Fruit fly (Drosophila melanogaster) whole organism, embryonic: ENCODE results near the gene Ripalpha.

Source experiments
- Bgb ChIP-seq: fragments of 200-800 bp; sonication (Bioruptor generic); IDR thresholded peaks from 2 replicates; pipeline ENCODE4 v1.3.6; 2022; ENCODE audit warnings: missing biosample characterization, missing genetic modification characterization; ENCODE audit not compliant: partially characterized antibody
- Blimp-1 ChIP-seq: fragments of 200-800 bp; sonication (Bioruptor generic); optimal IDR thresholded peaks from 3 replicates; lab custom pipeline; 2018; ENCODE audit warnings: missing biosample characterization, missing genetic modification characterization, mild to moderate bottlenecking, moderate library complexity, missing genetic modification reagents
- CG10366 ChIP-seq: fragments of 200-800 bp; sonication (Bioruptor generic); IDR thresholded peaks from 2 replicates; pipeline ENCODE4 v1.3.6; 2022; ENCODE audit warnings: missing biosample characterization, missing genetic modification characterization
- CG11560 ChIP-seq: fragments of 200-800 bp; sonication (Bioruptor generic); IDR thresholded peaks from 3 replicates; pipeline ENCODE4 v1.3.6; 2022; ENCODE audit warnings: missing biosample characterization, missing genetic modification characterization
- CG11696 ChIP-seq: fragments of 200-800 bp; sonication (Bioruptor generic); IDR thresholded peaks from 2 replicates; pipeline ENCODE4 v1.3.6; 2022; ENCODE audit warnings: missing biosample characterization, missing genetic modification characterization
- CG12744 ChIP-seq: fragments of 200-800 bp; sonication (Bioruptor generic); optimal IDR thresholded peaks from 2 replicates; lab custom pipeline; 2016; ENCODE audit warnings: missing biosample characterization, missing genetic modification characterization
- CG12942 ChIP-seq: fragments of 200-800 bp; sonication (Bioruptor generic); optimal IDR thresholded peaks from 3 replicates; lab custom pipeline; 2016; ENCODE audit warnings: missing biosample characterization, missing genetic modification characterization
- CG13894 ChIP-seq: fragments of 200-800 bp; sonication (Bioruptor generic); optimal IDR thresholded peaks from 3 replicates; lab custom pipeline; 2018; ENCODE audit warnings: missing biosample characterization, mild to moderate bottlenecking, missing genetic modification characterization, moderate library complexity
- CG15696 ChIP-seq: fragments of 200-800 bp; sonication (Bioruptor generic); optimal IDR thresholded peaks from 2 replicates; lab custom pipeline; 2019; ENCODE audit warnings: missing biosample characterization, mild to moderate bottlenecking, missing genetic modification characterization, moderate library complexity
- CG2116 ChIP-seq: fragments of 200-800 bp; sonication (Bioruptor generic); optimal IDR thresholded peaks from 3 replicates; lab custom pipeline; 2018; ENCODE audit warnings: missing biosample characterization, mild to moderate bottlenecking, missing genetic modification characterization
- CG2875 ChIP-seq: fragments of 200-800 bp; sonication (Bioruptor generic); optimal IDR thresholded peaks from 2 replicates; lab custom pipeline; 2017; ENCODE audit warnings: missing biosample characterization, mild to moderate bottlenecking, missing genetic modification characterization, missing genetic modification reagents
- CG32772 ChIP-seq: fragments of 200-800 bp; sonication (Bioruptor generic); IDR thresholded peaks from 2 replicates; pipeline ENCODE4 v1.3.6; 2022; ENCODE audit warnings: missing biosample characterization, missing genetic modification characterization
- CG34376 ChIP-seq: fragments of 200-800 bp; sonication (Bioruptor generic); optimal IDR thresholded peaks from 2 replicates; lab custom pipeline; 2018; ENCODE audit warnings: missing biosample characterization, mild to moderate bottlenecking, missing genetic modification characterization
- CG4282 ChIP-seq: fragments of 200-800 bp; sonication (Bioruptor generic); optimal IDR thresholded peaks from 2 replicates; lab custom pipeline; 2016; ENCODE audit warnings: missing biosample characterization, missing genetic modification characterization
- CG6854 ChIP-seq: fragments of 200-800 bp; sonication (Bioruptor generic); optimal IDR thresholded peaks from 3 replicates; lab custom pipeline; 2017; ENCODE audit warnings: missing biosample characterization, mild to moderate bottlenecking, missing genetic modification characterization
- CG7745 ChIP-seq: fragments of 200-800 bp; sonication (Bioruptor generic); optimal IDR thresholded peaks from 2 replicates; lab custom pipeline; 2018; ENCODE audit warnings: missing biosample characterization, mild to moderate bottlenecking, missing genetic modification characterization, moderate library complexity
- CG7963 ChIP-seq: fragments of 200-800 bp; sonication (Bioruptor generic); IDR thresholded peaks from 3 replicates; pipeline ENCODE4 v1.3.6; 2022; ENCODE audit warnings: missing biosample characterization, missing genetic modification characterization; ENCODE audit not compliant: partially characterized antibody
- D19B ChIP-seq: fragments of 200-800 bp; sonication (Bioruptor generic); optimal IDR thresholded peaks from 2 replicates; lab custom pipeline; 2017; ENCODE audit warnings: missing biosample characterization, mild to moderate bottlenecking, missing genetic modification characterization
- Eip74EF ChIP-seq, 2 experiments: fragments of 200-800 bp in 1 of 2; fragments of >200 bp in 1 of 2; sonication (Bioruptor generic) in 1 of 2; optimal IDR thresholded peaks; 2 replicates each; lab custom pipeline; 2017 to 2019; ENCODE audit warnings: missing biosample characterization in 2 of 2, missing genetic modification characterization in 2 of 2, mild to moderate bottlenecking in 1 of 2, moderate library complexity in 1 of 2
- Fer3 ChIP-seq: fragments of 200-800 bp; sonication (Bioruptor generic); optimal IDR thresholded peaks from 2 replicates; lab custom pipeline; 2018; ENCODE audit warnings: missing biosample characterization, mild to moderate bottlenecking, missing genetic modification characterization, moderate library complexity
- GATAe ChIP-seq: fragments of 200-800 bp; sonication (Bioruptor generic); conservative IDR thresholded peaks from 2 replicates; pipeline ENCODE4 v1.3.6; 2022; ENCODE audit warnings: missing biosample characterization, missing genetic modification characterization
- HLH54F ChIP-seq: fragments of 200-800 bp; sonication (Bioruptor generic); optimal IDR thresholded peaks from 3 replicates; lab custom pipeline; 2016; ENCODE audit warnings: missing biosample characterization, missing genetic modification characterization
- Lpt ChIP-seq: fragments of >200 bp; optimal IDR thresholded peaks from 2 replicates; lab custom pipeline; 2018; ENCODE audit warnings: missing biosample characterization, missing genetic modification characterization
- Opbp ChIP-seq: fragments of 200-800 bp; sonication (Bioruptor generic); IDR thresholded peaks from 3 replicates; pipeline ENCODE4 v1.3.6; 2022; ENCODE audit warnings: missing biosample characterization, missing genetic modification characterization; ENCODE audit not compliant: partially characterized antibody
- Six4 ChIP-seq: fragments of 200-800 bp; sonication (Bioruptor generic); optimal IDR thresholded peaks from 2 replicates; lab custom pipeline; 2016; ENCODE audit warnings: missing biosample characterization, missing genetic modification characterization
- Spps ChIP-seq: fragments of 200-800 bp; sonication (Bioruptor generic); optimal IDR thresholded peaks from 2 replicates; lab custom pipeline; 2018; ENCODE audit warnings: missing biosample characterization, mild to moderate bottlenecking, missing genetic modification characterization
- bab2 ChIP-seq: fragments of 200-800 bp; sonication (Bioruptor generic); optimal IDR thresholded peaks from 2 replicates; lab custom pipeline; 2016; ENCODE audit warnings: missing biosample characterization, missing genetic modification characterization
- bbx ChIP-seq: fragments of 200-800 bp; sonication (Bioruptor generic); IDR thresholded peaks from 2 replicates; pipeline ENCODE4 v1.3.6; 2022; ENCODE audit warnings: missing biosample characterization, missing genetic modification characterization; ENCODE audit not compliant: partially characterized antibody
- crol ChIP-seq: fragments of 200-800 bp; sonication (Bioruptor generic); IDR thresholded peaks from 2 replicates; pipeline ENCODE4 v1.3.6; 2022; ENCODE audit warnings: missing biosample characterization, missing genetic modification characterization
- da ChIP-seq: fragments of 200-800 bp; sonication (Bioruptor generic); optimal IDR thresholded peaks from 2 replicates; lab custom pipeline; 2016; ENCODE audit warnings: missing biosample characterization, missing genetic modification characterization
- dmrt11E ChIP-seq: fragments of 200-800 bp; sonication (Bioruptor generic); optimal IDR thresholded peaks from 3 replicates; lab custom pipeline; 2018; ENCODE audit warnings: missing biosample characterization, mild to moderate bottlenecking, missing genetic modification characterization, moderate library complexity
- hb ChIP-seq: fragments of 200-800 bp; sonication (Bioruptor generic); IDR thresholded peaks from 3 replicates; pipeline ENCODE4 v1.3.6; 2022; ENCODE audit warnings: missing biosample characterization, missing genetic modification characterization; ENCODE audit not compliant: partially characterized antibody
- her ChIP-seq: fragments of 200-800 bp; sonication (Bioruptor generic); optimal IDR thresholded peaks from 2 replicates; lab custom pipeline; 2016; ENCODE audit warnings: missing biosample characterization, missing genetic modification characterization
- lab ChIP-seq: fragments of 200-800 bp; sonication (Bioruptor generic); optimal IDR thresholded peaks from 3 replicates; lab custom pipeline; 2017; ENCODE audit warnings: missing biosample characterization, missing genetic modification characterization, mild to moderate bottlenecking, moderate library complexity, missing genetic modification reagents
- lola ChIP-seq, 3 experiments: fragments of >200 bp in 2 of 3; fragments of 200-800 bp in 1 of 3; sonication (Bioruptor generic) in 1 of 3; optimal IDR thresholded peaks; 2 replicates each; lab custom pipeline; 2017 to 2019; ENCODE audit warnings: missing biosample characterization in 3 of 3, missing genetic modification characterization in 3 of 3, mild to moderate bottlenecking in 1 of 3, moderate library complexity in 1 of 3
- nmo ChIP-seq: fragments of 200-800 bp; sonication (Bioruptor generic); optimal IDR thresholded peaks from 2 replicates; lab custom pipeline; 2018; ENCODE audit warnings: missing biosample characterization, mild to moderate bottlenecking, missing genetic modification characterization, moderate library complexity
- peb ChIP-seq: fragments of 200-800 bp; sonication (Bioruptor generic); IDR thresholded peaks from 2 replicates; pipeline ENCODE4 v1.3.6; 2022; ENCODE audit warnings: missing biosample characterization, missing genetic modification characterization
- prd ChIP-seq, 3 experiments: fragments of >200 bp in 2 of 3; fragments of 200-800 bp in 1 of 3; sonication (Bioruptor generic) in 1 of 3; optimal IDR thresholded peaks in 2 of 3; IDR thresholded peaks in 1 of 3; 2 replicates in 2 of 3; 3 replicates in 1 of 3; pipeline versions ENCODE4 v1.3.6 to Lab custom; 2017 to 2022; ENCODE audit warnings: missing biosample characterization in 1 of 3, missing genetic modification characterization in 1 of 3
- row ChIP-seq: fragments of 200-800 bp; sonication (Bioruptor generic); IDR thresholded peaks from 3 replicates; pipeline ENCODE4 v1.3.6; 2022; ENCODE audit warnings: missing biosample characterization, missing genetic modification characterization
- sc ChIP-seq, 3 experiments: fragments of >200 bp in 2 of 3; fragments of 200-800 bp in 1 of 3; sonication (Bioruptor generic) in 1 of 3; optimal IDR thresholded peaks; 2 replicates in 2 of 3; 3 replicates in 1 of 3; lab custom pipeline; 2017; ENCODE audit warnings: mild to moderate bottlenecking in 1 of 3, missing biosample characterization in 1 of 3, missing genetic modification characterization in 1 of 3, missing genetic modification reagents in 1 of 3
- schlank ChIP-seq: fragments of 200-800 bp; sonication (Bioruptor generic); optimal IDR thresholded peaks from 2 replicates; lab custom pipeline; 2018; ENCODE audit warnings: missing biosample characterization, mild to moderate bottlenecking, missing genetic modification characterization
- sr ChIP-seq: fragments of 200-800 bp; sonication (Bioruptor generic); IDR thresholded peaks from 3 replicates; pipeline ENCODE4 v1.3.6; 2022; ENCODE audit warnings: missing biosample characterization, missing genetic modification characterization
- stwl ChIP-seq: fragments of 200-800 bp; sonication (Bioruptor generic); optimal IDR thresholded peaks from 3 replicates; lab custom pipeline; 2018; ENCODE audit warnings: missing biosample characterization, mild to moderate bottlenecking, missing genetic modification characterization, moderate library complexity
- tin ChIP-seq: fragments of 200-800 bp; sonication (Bioruptor generic); optimal IDR thresholded peaks from 3 replicates; lab custom pipeline; 2016; ENCODE audit warnings: missing biosample characterization, missing genetic modification characterization
- tna ChIP-seq: fragments of 200-800 bp; sonication (Bioruptor generic); IDR thresholded peaks from 2 replicates; pipeline ENCODE4 v1.3.6; 2022; ENCODE audit warnings: missing biosample characterization, missing genetic modification characterization; ENCODE audit not compliant: partially characterized antibody
- trh ChIP-seq: fragments of 200-800 bp; sonication (Bioruptor generic); optimal IDR thresholded peaks from 2 replicates; lab custom pipeline; 2016; ENCODE audit warnings: missing biosample characterization, missing genetic modification characterization
- unpg ChIP-seq: fragments of 200-800 bp; sonication (Bioruptor generic); optimal IDR thresholded peaks from 3 replicates; lab custom pipeline; 2018; ENCODE audit warnings: missing biosample characterization, mild to moderate bottlenecking, missing genetic modification characterization, moderate library complexity
- vnd ChIP-seq: fragments of 200-800 bp; sonication (Bioruptor generic); IDR thresholded peaks from 3 replicates; pipeline ENCODE4 v1.3.6; 2022; ENCODE audit warnings: missing biosample characterization, missing genetic modification characterization; ENCODE audit not compliant: partially characterized antibody
- zf30C ChIP-seq: fragments of 200-800 bp; sonication (Bioruptor generic); optimal IDR thresholded peaks from 3 replicates; lab custom pipeline; 2018; ENCODE audit warnings: missing biosample characterization, mild to moderate bottlenecking, missing genetic modification characterization

The Ripalpha gene

dm6 chr2L:10231092-10231494 is 30.3 kb upstream of the Ripalpha start (continued):
- no peak for TF ChIP-seq Eip74EF (GFP tag; optimal IDR thresholded peaks at IDR 0.05; lab: Kevin White, UChicago)
- TF ChIP-seq CG11696, result no peak
- no peak for TF ChIP-seq tin (GFP tag; lab: Kevin White, UChicago)
- no peak for TF ChIP-seq CG7745 (tag; lab: Kevin White, UChicago)
- no peak for TF ChIP-seq peb
- no peak for TF ChIP-seq crol
- peak; percentile 14 for TF ChIP-seq her (GFP tag; lab: Kevin White, UChicago)
- no peak for TF ChIP-seq prd (optimal IDR thresholded peaks at IDR 0.05; lab: Kevin White, UChicago)
- no peak for TF ChIP-seq prd (GFP tag; IDR thresholded peaks at IDR 0.05; lab: Robert Waterston, UW)
- no peak for TF ChIP-seq schlank (tag; lab: Kevin White, UChicago)
- TF ChIP-seq CG6854, result no peak
- no peak for TF ChIP-seq row (GFP tag; lab: Robert Waterston, UW)
- TF ChIP-seq bab2 (GFP tag; lab: Kevin White, UChicago), result no peak
- no peak for TF ChIP-seq Lpt (GFP tag; lab: Kevin White, UChicago)
- no peak for TF ChIP-seq Blimp-1 (GFP tag; lab: Kevin White, UChicago)
- TF ChIP-seq lab (GFP tag; lab: Kevin White, UChicago), result no peak
- no peak for TF ChIP-seq CG13894
- no peak for TF ChIP-seq hb (GFP tag; lab: Robert Waterston, UW)
- TF ChIP-seq da (GFP tag; lab: Kevin White, UChicago), result no peak
- TF ChIP-seq bbx (GFP tag; lab: Robert Waterston, UW), result no peak
- TF ChIP-seq unpg (GFP tag; lab: Kevin White, UChicago), result peak; percentile 22
- peak; percentile 17 for TF ChIP-seq CG2875 (GFP tag; lab: Kevin White, UChicago)
- TF ChIP-seq trh (GFP tag; lab: Kevin White, UChicago), result no peak
- TF ChIP-seq Bgb, result no peak
- TF ChIP-seq CG2116 (GFP tag; lab: Kevin White, UChicago), result no peak
- TF ChIP-seq nmo, result no peak
- TF ChIP-seq Six4 (GFP tag; lab: Kevin White, UChicago), result no peak
- no peak for TF ChIP-seq D19B (GFP tag; lab: Kevin White, UChicago)
- no peak for TF ChIP-seq CG7963 (GFP tag; lab: Robert Waterston, UW)
- peak; percentile 14 for TF ChIP-seq dmrt11E (tag; lab: Kevin White, UChicago)
- TF ChIP-seq sr, result no peak
- no peak for TF ChIP-seq stwl (tag; lab: Kevin White, UChicago)
- TF ChIP-seq Opbp (GFP tag; lab: Robert Waterston, UW), result no peak
- TF ChIP-seq vnd (GFP tag; lab: Robert Waterston, UW), result no peak
- TF ChIP-seq GATAe, result no peak
- no peak for TF ChIP-seq Spps (tag; lab: Kevin White, UChicago)
- no peak for TF ChIP-seq CG12744
- no peak for TF ChIP-seq CG34376 (GFP tag; lab: Kevin White, UChicago)
- no peak for TF ChIP-seq CG32772 (GFP tag; lab: Robert Waterston, UW)
- TF ChIP-seq sc (optimal IDR thresholded peaks at IDR 0.05; lab: Kevin White, UChicago), result no peak
- no peak for TF ChIP-seq sc (GFP tag; optimal IDR thresholded peaks at IDR 0.05; lab: Kevin White, UChicago)
- TF ChIP-seq lola (GFP tag; optimal IDR thresholded peaks at IDR 0.05; lab: Kevin White, UChicago), result no peak
- TF ChIP-seq CG10366 (GFP tag; lab: Robert Waterston, UW), result no peak
- TF ChIP-seq CG12942 (GFP tag; lab: Kevin White, UChicago), result no peak
- no peak for TF ChIP-seq CG11560
- TF ChIP-seq CG15696 (tag; lab: Kevin White, UChicago), result no peak
- TF ChIP-seq Fer3, result peak; percentile 11
- no peak for TF ChIP-seq tna (GFP tag; lab: Robert Waterston, UW)
- no peak for TF ChIP-seq CG4282 (GFP tag; lab: Kevin White, UChicago)
- TF ChIP-seq zf30C (GFP tag; lab: Kevin White, UChicago), result peak; percentile 91
- no peak for TF ChIP-seq HLH54F (GFP tag; lab: Kevin White, UChicago)
